Worm (Caenorhabditis elegans): ENCODE measurements around the gene srd-63.

Gene srd-63

DNA sequence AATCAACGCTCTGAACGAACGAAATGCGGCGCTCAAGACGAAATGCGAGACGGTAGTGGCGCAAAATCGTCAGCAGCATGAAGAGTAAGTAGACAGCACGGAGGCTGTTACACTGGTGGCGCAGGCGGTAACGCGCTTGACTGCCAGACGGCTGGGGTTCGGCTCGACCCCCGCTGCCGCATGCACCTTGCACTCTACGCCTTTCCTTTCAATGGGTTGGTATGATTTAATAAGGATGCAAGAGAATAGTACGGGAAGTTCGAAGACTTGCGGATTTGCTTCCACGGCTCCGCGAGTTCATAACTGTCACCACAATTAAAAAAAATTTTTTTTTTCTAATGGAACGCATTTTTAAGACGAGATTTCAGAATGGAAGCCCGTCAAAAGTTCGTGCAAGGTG, 23.6 kb downstream of the srd-63 start (continued):
- TF ChIP-seq dmd-6 (GFP tag; IDR thresholded peaks at IDR 0.05) (peak; percentile 78), ctbp-1 (GFP tag; IDR thresholded peaks at IDR 0.05) (peak; percentile 88; the same call in 1 of the 2 replicates), php-3 (GFP tag; IDR thresholded peaks at IDR 0.05) (peak; percentile 80), pha-4 (GFP tag; IDR thresholded peaks at IDR 0.05) (peak; percentile 90), pha-4 (tag; optimal IDR thresholded peaks at IDR 0.05) (no peak), set-16 (GFP tag; IDR thresholded peaks at IDR 0.05) (peak; percentile 91), lim-7 (GFP tag; IDR thresholded peaks at IDR 0.05) (peak; percentile 90), lin-13 (GFP tag; optimal IDR thresholded peaks at IDR 0.05) (peak; percentile 89), T20F7.1 (GFP tag; optimal IDR thresholded peaks at IDR 0.05) (no peak), spr-3 (GFP tag; optimal IDR thresholded peaks at IDR 0.05) (peak; percentile 83), hif-1 (tag; optimal IDR thresholded peaks at IDR 0.05) (peak in 1 of 2 experiments; percentile 61), Y105C5A.15 (GFP tag; IDR thresholded peaks at IDR 0.05) (peak; percentile 83), daf-16 (GFP tag; optimal IDR thresholded peaks at IDR 0.05) (peak; percentile 37 to 88), daf-16 (tag; optimal IDR thresholded peaks at IDR 0.05) (no peak), dpl-1 (GFP tag; optimal IDR thresholded peaks at IDR 0.05) (peak; percentile 48), ceh-32 (tag; optimal IDR thresholded peaks at IDR 0.05; ENCODE audit: poor library complexity) (peak; percentile 9), madf-5 (GFP tag; IDR thresholded peaks at IDR 0.05) (peak; percentile 65 to 79; a peak in 2 of 4 replicates), skn-1 (tag; optimal IDR thresholded peaks at IDR 0.05) (no peak), gei-8 (GFP tag; optimal IDR thresholded peaks at IDR 0.05) (peak; percentile 66), nhr-111 (GFP tag; optimal IDR thresholded peaks at IDR 0.05) (peak; percentile 76), snpc-1.2 (GFP tag; IDR thresholded peaks at IDR 0.05) (peak; percentile 82), lin-39 (tag; optimal IDR thresholded peaks at IDR 0.05) (no peak), ceh-44 (GFP tag; IDR thresholded peaks at IDR 0.05) (peak; percentile 63; the same call in 1 of the 2 replicates), hlh-11 (tag; optimal IDR thresholded peaks at IDR 0.05) (peak; percentile 68), mxl-3 (GFP tag; optimal IDR thresholded peaks at IDR 0.05) (no peak), fkh-10 (GFP tag; optimal IDR thresholded peaks at IDR 0.05) (no peak), F26F4.8 (GFP tag; conservative IDR thresholded peaks at IDR 0.05) (peak; percentile 82; the same call in 1 of the 2 replicates), nhr-10 (tag; optimal IDR thresholded peaks at IDR 0.05) (no peak), lin-15B (tag; optimal IDR thresholded peaks at IDR 0.05) (no peak), zip-2 (tag; optimal IDR thresholded peaks at IDR 0.05) (peak; percentile 1), fos-1 (tag; optimal IDR thresholded peaks at IDR 0.05) (no peak), lin-1 (GFP tag; IDR thresholded peaks at IDR 0.05) (peak; percentile 82), nhr-76 (tag; optimal IDR thresholded peaks at IDR 0.05) (no peak), R02D3.7 (tag; optimal IDR thresholded peaks at IDR 0.05) (no peak), nhr-42 (GFP tag; IDR thresholded peaks at IDR 0.05) (peak; percentile 84), zfp-3 (GFP tag; conservative IDR thresholded peaks at IDR 0.05) (peak; percentile 62; the same call in 1 of the 2 replicates), nhr-6 (tag; optimal IDR thresholded peaks at IDR 0.05) (peak; percentile 43), unc-130 (GFP tag; optimal IDR thresholded peaks at IDR 0.05) (peak; percentile 73), ceh-28 (tag; optimal IDR thresholded peaks at IDR 0.05) (no peak), ama-1 (optimal IDR thresholded peaks at IDR 0.05) (no peak), hmg-1.1 (GFP tag; IDR thresholded peaks at IDR 0.05) (peak; percentile 91), daf-19 (GFP tag; conservative IDR thresholded peaks at IDR 0.05) (no peak), F44E2.7 (GFP tag; IDR thresholded peaks at IDR 0.05) (0 out of 2 replicates have a peak, but pooled peaks have one; percentile 65), cey-2 (tag; optimal IDR thresholded peaks at IDR 0.05; ENCODE audit: borderline replicate concordance, insufficient read depth) (no peak), dve-1 (tag; optimal IDR thresholded peaks at IDR 0.05; ENCODE audit: insufficient read depth) (peak; percentile 78), ZK337.2 (GFP tag; IDR thresholded peaks at IDR 0.05) (peak; percentile 83), tra-1 (GFP tag; IDR thresholded peaks at IDR 0.05) (peak; percentile 88), zag-1 (tag; optimal IDR thresholded peaks at IDR 0.05) (no peak), tag-97 (GFP tag; IDR thresholded peaks at IDR 0.05) (no peak), daf-8 (GFP tag; IDR thresholded peaks at IDR 0.05) (no peak), aha-1 (tag) (peak; percentile 98), snpc-4 (tag; optimal IDR thresholded peaks at IDR 0.05) (no peak)
